Fruit fly (Drosophila melanogaster): ENCODE measurements around the gene CG8032.

Gene CG8032

dm6 chr3R:8686446-8686845 is 22.5 kb downstream of the CG8032 start:
- TF ChIP-seq CG11617 (GFP tag; optimal IDR thresholded peaks at IDR 0.05) (no peak), CG14711 (tag; optimal IDR thresholded peaks at IDR 0.05) (no peak)

dm6 chr3R:8694110-8694826 is 30.4 kb downstream of the CG8032 start:
- no peak for TF ChIP-seq ovo (GFP tag; optimal IDR thresholded peaks at IDR 0.05)
- no peak for TF ChIP-seq tj (GFP tag; optimal IDR thresholded peaks at IDR 0.05)
- peak; percentile 86 for TF ChIP-seq CG33017 (tag; optimal IDR thresholded peaks at IDR 0.05)
- TF ChIP-seq CG14711 (tag; optimal IDR thresholded peaks at IDR 0.05): no peak
- TF ChIP-seq pad (GFP tag; optimal IDR thresholded peaks at IDR 0.05): no peak
- TF ChIP-seq Crg-1 (GFP tag; optimal IDR thresholded peaks at IDR 0.05): no peak
- no peak for TF ChIP-seq bab1 (GFP tag; optimal IDR thresholded peaks at IDR 0.05)
- TF ChIP-seq Clk (GFP tag; optimal IDR thresholded peaks at IDR 0.05): no peak
- peak; percentile 68 for TF ChIP-seq toe (GFP tag; optimal IDR thresholded peaks at IDR 0.05)
- peak; percentile 89 for TF ChIP-seq CG7045 (GFP tag; optimal IDR thresholded peaks at IDR 0.05)
- TF ChIP-seq cic (GFP tag; optimal IDR thresholded peaks at IDR 0.05): no peak
- peak; percentile 74 for TF ChIP-seq CG12768 (GFP tag; optimal IDR thresholded peaks at IDR 0.05)
- peak; percentile 66 for TF ChIP-seq CG5204 (GFP tag; optimal IDR thresholded peaks at IDR 0.05)
- peak; percentile 54 for TF ChIP-seq Hr96 (GFP tag; optimal IDR thresholded peaks at IDR 0.05)
- TF ChIP-seq cnc (optimal IDR thresholded peaks at IDR 0.05): no peak
- no peak for TF ChIP-seq Mnt (GFP tag; optimal IDR thresholded peaks at IDR 0.05)
- TF ChIP-seq kay (GFP tag; ENCODE audit: borderline replicate concordance): no peak
- TF ChIP-seq CG11617 (GFP tag; optimal IDR thresholded peaks at IDR 0.05): no peak

DNA sequence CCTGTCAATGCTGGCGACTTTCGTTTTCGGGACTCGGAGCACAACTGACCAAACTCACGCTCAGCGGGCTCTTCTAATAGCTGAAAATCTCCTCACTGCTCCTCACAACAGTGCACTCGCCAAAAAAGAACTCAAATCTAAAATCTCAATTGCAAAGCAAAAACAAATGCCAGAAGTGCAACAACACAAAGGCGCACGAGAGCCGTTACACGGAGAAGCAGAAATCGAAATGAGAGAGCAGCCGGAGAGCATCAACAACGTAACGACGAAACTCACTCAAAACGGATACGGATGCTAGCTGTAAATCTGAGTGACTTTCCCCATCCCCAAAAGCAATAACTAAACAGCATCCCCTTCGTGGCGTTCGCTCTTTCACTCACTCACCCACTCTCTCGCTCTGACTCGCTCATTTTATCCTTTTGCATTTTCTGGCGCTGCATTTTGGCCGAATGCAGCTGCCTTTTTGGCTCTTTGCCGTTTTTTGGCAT is 33.9 kb downstream of the CG8032 start, which contains the start of gene hb:
TSS of gene hb (minus strand) at position 51 of the 488 bp plus-strand sequence.
- TF ChIP-seq pad (GFP tag; optimal IDR thresholded peaks at IDR 0.05): peak; percentile 98
- peak; percentile 4 for TF ChIP-seq ovo (GFP tag; optimal IDR thresholded peaks at IDR 0.05)
- no peak for TF ChIP-seq cnc (optimal IDR thresholded peaks at IDR 0.05)

DNA sequence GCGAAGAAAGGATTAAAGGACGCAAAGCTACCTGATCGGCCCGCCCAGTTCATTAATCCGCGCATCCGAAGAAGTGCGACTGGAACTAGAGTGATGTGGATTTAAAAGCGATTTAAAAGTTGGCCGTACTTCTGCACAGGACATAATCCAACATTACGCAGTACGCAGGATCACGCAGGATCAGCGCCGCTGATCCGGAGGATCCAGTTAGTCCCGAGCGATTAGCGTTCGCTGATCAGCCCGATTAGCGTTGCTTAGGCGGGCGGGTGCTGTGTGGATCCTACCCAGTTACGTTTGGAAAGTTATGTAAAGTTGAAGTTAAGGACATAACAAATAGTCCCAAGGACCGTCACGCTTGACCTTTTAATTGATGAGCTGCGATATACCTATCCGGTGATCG is 35.3 kb downstream of the CG8032 start:
- TF ChIP-seq CG33017 (tag; optimal IDR thresholded peaks at IDR 0.05) (no peak), CG7045 (GFP tag; optimal IDR thresholded peaks at IDR 0.05) (no peak), CG11617 (GFP tag; optimal IDR thresholded peaks at IDR 0.05) (no peak)

DNA sequence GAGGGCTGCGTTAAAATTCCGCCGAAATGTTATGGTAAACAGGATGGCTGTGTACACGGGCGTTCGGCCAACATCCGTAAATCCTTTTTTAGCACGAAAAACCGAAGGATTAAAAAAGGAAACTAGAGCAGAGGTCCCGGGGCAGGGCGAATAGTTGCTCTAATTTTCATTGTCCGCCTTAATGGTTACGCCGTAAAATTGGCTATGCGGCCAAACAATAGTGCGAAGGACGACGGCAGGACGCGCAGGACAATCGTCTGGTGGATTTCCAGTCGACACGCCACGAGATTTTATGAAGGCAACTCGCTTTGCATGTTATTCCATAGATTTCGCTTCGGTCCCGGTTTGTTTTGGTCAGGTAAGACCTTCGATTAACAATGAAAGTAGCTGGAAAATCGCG is 36.7 kb downstream of the CG8032 start:
- TF ChIP-seq Crg-1 (GFP tag; optimal IDR thresholded peaks at IDR 0.05): no peak
- TF ChIP-seq CG1620 (GFP tag; optimal IDR thresholded peaks at IDR 0.05): no peak
- no peak for TF ChIP-seq cnc (optimal IDR thresholded peaks at IDR 0.05)
- TF ChIP-seq CG33017 (tag; optimal IDR thresholded peaks at IDR 0.05): no peak
- TF ChIP-seq Clk (GFP tag; optimal IDR thresholded peaks at IDR 0.05): no peak
- no peak for TF ChIP-seq cic (GFP tag; optimal IDR thresholded peaks at IDR 0.05)
- TF ChIP-seq tj (GFP tag; optimal IDR thresholded peaks at IDR 0.05): no peak

DNA sequence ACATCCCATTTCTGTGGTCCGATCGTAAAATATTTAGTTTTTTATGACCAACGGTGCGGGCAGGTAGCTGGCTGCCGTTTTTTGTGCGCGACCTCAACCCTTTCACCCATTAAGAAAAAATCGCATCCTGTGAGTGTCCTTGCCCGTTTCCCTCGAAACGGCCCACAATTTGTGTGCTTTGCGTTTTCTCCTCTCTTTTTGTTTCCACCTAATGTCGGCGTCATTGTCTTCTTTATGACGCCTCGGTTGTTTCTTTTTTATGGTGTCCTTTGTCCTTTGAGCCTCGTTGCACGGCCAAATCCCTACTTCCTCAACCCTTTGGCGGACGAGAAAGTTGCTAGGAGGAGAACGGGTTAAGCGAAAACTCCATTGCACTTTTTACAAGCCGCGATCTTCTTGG is 37.3 kb downstream of the CG8032 start:
- TF ChIP-seq CG7045 (GFP tag; optimal IDR thresholded peaks at IDR 0.05): no peak
- no peak for TF ChIP-seq CG11617 (GFP tag; optimal IDR thresholded peaks at IDR 0.05)
- TF ChIP-seq kay (GFP tag; ENCODE audit: borderline replicate concordance): no peak
- no peak for TF ChIP-seq CG5204 (GFP tag; optimal IDR thresholded peaks at IDR 0.05)
- TF ChIP-seq Mnt (GFP tag; optimal IDR thresholded peaks at IDR 0.05): no peak
- TF ChIP-seq toe (GFP tag; optimal IDR thresholded peaks at IDR 0.05): no peak
- TF ChIP-seq CG7101 (tag; optimal IDR thresholded peaks at IDR 0.05): no peak
- no peak for TF ChIP-seq CG1620 (GFP tag; optimal IDR thresholded peaks at IDR 0.05)
- TF ChIP-seq ovo (GFP tag; optimal IDR thresholded peaks at IDR 0.05): no peak
- TF ChIP-seq cnc (optimal IDR thresholded peaks at IDR 0.05): no peak
- no peak for TF ChIP-seq tj (GFP tag; optimal IDR thresholded peaks at IDR 0.05)
- no peak for TF ChIP-seq cic (GFP tag; optimal IDR thresholded peaks at IDR 0.05)
- no peak for TF ChIP-seq Clk (GFP tag; optimal IDR thresholded peaks at IDR 0.05)
- TF ChIP-seq bab1 (GFP tag; optimal IDR thresholded peaks at IDR 0.05): no peak
- TF ChIP-seq Hr96 (GFP tag; optimal IDR thresholded peaks at IDR 0.05): no peak
- no peak for TF ChIP-seq Crg-1 (GFP tag; optimal IDR thresholded peaks at IDR 0.05)
- no peak for TF ChIP-seq CG33017 (tag; optimal IDR thresholded peaks at IDR 0.05)
- TF ChIP-seq CG12768 (GFP tag; optimal IDR thresholded peaks at IDR 0.05): no peak
- TF ChIP-seq pad (GFP tag; optimal IDR thresholded peaks at IDR 0.05): no peak
- no peak for TF ChIP-seq CG14711 (tag; optimal IDR thresholded peaks at IDR 0.05)

DNA sequence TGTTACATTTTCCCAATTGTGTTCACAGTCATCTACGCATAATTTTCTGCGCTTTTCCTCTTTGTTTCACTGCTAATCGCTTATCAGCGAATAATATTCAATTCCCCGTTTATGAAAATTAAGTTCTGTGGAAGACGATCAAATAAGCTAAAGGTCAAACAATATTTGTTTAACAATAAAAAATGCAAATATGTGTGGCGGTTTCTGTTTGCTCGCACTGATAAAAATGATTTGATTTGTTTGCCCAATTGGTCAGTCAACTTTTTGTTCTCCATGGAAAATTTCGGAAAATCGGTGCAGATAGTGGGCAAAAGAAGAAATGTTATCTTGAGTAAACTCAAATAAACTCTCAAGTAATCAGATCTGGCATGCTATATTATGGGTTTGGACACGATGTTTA is 40.8 kb downstream of the CG8032 start:
- TF ChIP-seq pad (GFP tag; optimal IDR thresholded peaks at IDR 0.05) (no peak), ovo (GFP tag; optimal IDR thresholded peaks at IDR 0.05) (no peak), tj (GFP tag; optimal IDR thresholded peaks at IDR 0.05) (no peak), CG33017 (tag; optimal IDR thresholded peaks at IDR 0.05) (no peak), Mnt (GFP tag; optimal IDR thresholded peaks at IDR 0.05) (no peak), toe (GFP tag; optimal IDR thresholded peaks at IDR 0.05) (no peak), cic (GFP tag; optimal IDR thresholded peaks at IDR 0.05) (no peak), CG7101 (tag; optimal IDR thresholded peaks at IDR 0.05) (no peak), CG1620 (GFP tag; optimal IDR thresholded peaks at IDR 0.05) (no peak), CG11617 (GFP tag; optimal IDR thresholded peaks at IDR 0.05) (no peak), CG14711 (tag; optimal IDR thresholded peaks at IDR 0.05) (no peak), bab1 (GFP tag; optimal IDR thresholded peaks at IDR 0.05) (no peak), Clk (GFP tag; optimal IDR thresholded peaks at IDR 0.05) (no peak), cnc (optimal IDR thresholded peaks at IDR 0.05) (no peak), CG5204 (GFP tag; optimal IDR thresholded peaks at IDR 0.05) (no peak), kay (GFP tag; ENCODE audit: borderline replicate concordance) (no peak), Crg-1 (GFP tag; optimal IDR thresholded peaks at IDR 0.05) (no peak), CG12768 (GFP tag; optimal IDR thresholded peaks at IDR 0.05) (no peak), CG7045 (GFP tag; optimal IDR thresholded peaks at IDR 0.05) (no peak), Hr96 (GFP tag; optimal IDR thresholded peaks at IDR 0.05) (no peak)
